Worm (Caenorhabditis elegans) whole organism, L4/young adult: Measurements from ENCODE around the gene mff-1.

Experiments
- W03F9.2 ChIP-seq: fragments of 150-350 bp; optimal IDR thresholded peaks from 2 replicates; lab custom pipeline; 2014; ENCODE audit warnings: missing biosample characterization, missing genetic modification characterization
- him-1 ChIP-seq: sonication (generic microtip); optimal IDR thresholded peaks from 2 replicates; lab custom pipeline; 2016; ENCODE audit warnings: missing genotype, missing genetic modification reagents, missing genetic modification characterization, missing compliant biosample characterization

DNA sequence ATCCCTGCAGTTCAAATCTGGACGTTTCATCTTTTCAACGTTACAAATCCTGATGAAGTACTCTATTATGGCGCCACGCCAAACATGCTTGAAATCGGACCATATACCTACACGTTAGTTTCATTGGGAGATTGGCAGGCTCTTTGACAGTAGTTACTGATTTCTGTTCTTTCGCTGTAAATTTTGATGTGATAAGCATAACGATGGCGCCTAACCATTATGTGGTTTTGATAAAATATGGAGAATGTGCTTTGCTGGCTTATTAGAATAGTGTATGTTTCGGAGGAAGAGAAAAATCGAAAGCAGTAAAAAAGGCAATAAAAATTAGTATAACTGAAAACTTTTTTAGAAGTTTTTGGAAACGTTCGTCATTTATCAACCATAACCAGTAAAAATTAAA, 4.3 kb downstream of the mff-1 start:
- TF ChIP-seq him-1, result no peak
- no peak for TF ChIP-seq W03F9.2 (tag; lab: Kevin White, UChicago)
